Fruit fly (Drosophila melanogaster): ENCODE measurements around the gene Jon66Cii.

Jon66Cii gene

DNA sequence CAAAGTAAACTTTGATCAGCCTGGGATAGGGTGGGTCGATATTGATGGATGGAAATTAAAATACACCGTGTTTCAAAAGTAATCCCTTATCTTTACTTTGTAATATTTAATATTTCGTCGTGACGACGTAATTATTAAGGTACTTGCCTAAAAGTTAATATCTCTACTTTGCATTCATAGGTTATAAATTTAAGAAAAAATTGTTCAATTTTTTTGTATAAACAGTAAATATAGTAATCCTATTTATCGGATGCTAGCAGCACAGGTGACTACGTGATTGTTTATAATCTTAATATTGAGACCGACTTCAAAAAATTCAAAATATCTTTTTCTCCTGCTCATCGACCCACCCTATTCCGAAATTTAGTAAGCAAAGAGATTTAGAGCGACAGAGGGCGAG is 35.3 kb downstream of the Jon66Cii start:
- TF ChIP-seq CG7101 (tag; optimal IDR thresholded peaks at IDR 0.05) (peak; percentile 37), CG33017 (tag; optimal IDR thresholded peaks at IDR 0.05) (peak; percentile 8), CG5204 (GFP tag; optimal IDR thresholded peaks at IDR 0.05) (no peak), bab1 (GFP tag; optimal IDR thresholded peaks at IDR 0.05) (peak; percentile 52), CG12768 (GFP tag; optimal IDR thresholded peaks at IDR 0.05) (peak; percentile 7), CG11617 (GFP tag; optimal IDR thresholded peaks at IDR 0.05) (peak; percentile 65), CG14711 (tag; optimal IDR thresholded peaks at IDR 0.05) (peak; percentile 38), CG7045 (GFP tag; optimal IDR thresholded peaks at IDR 0.05) (peak; percentile 6), pad (GFP tag; optimal IDR thresholded peaks at IDR 0.05) (no peak)

DNA sequence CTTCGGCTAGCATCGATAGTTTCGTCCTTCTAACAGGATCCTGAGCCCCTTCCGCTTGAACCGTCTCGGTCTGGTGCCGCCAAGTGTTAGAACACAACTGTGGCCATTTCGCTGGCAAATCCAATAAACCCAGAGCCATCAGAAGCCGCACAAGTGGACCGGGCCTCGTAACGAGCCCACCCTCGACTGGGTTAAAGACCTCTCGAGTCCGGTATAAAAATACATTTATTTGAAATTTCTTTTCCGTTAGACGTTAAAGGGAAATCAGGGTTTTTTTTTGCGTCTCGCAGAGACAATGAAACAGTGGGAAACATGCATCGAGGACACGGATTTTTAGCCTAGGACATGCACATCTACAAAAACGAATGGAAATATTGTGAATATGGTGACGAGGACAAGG is 37.3 kb downstream of the Jon66Cii start, which contains the start of gene Culd:
TSS of gene Culd (minus strand) at position 101 of the 400 bp plus-strand sequence.
- TF ChIP-seq CG1620 (GFP tag; optimal IDR thresholded peaks at IDR 0.05) (no peak), bab1 (GFP tag; optimal IDR thresholded peaks at IDR 0.05) (no peak), Hr96 (GFP tag; optimal IDR thresholded peaks at IDR 0.05) (no peak), pad (GFP tag; optimal IDR thresholded peaks at IDR 0.05) (no peak), CG7045 (GFP tag; optimal IDR thresholded peaks at IDR 0.05) (no peak), cnc (optimal IDR thresholded peaks at IDR 0.05) (no peak), CG5204 (GFP tag; optimal IDR thresholded peaks at IDR 0.05) (no peak), CG33017 (tag; optimal IDR thresholded peaks at IDR 0.05) (no peak), Mnt (GFP tag; optimal IDR thresholded peaks at IDR 0.05) (no peak), CG14711 (tag; optimal IDR thresholded peaks at IDR 0.05) (no peak), Crg-1 (GFP tag; optimal IDR thresholded peaks at IDR 0.05) (no peak)

- TF ChIP-seq CG7101 (tag; optimal IDR thresholded peaks at IDR 0.05) (peak; percentile 16), Crg-1 (GFP tag; optimal IDR thresholded peaks at IDR 0.05) (no peak)
Observed at dm6 chr3L:8347346-8347745, 46.1 kb downstream of the Jon66Cii start.

DNA sequence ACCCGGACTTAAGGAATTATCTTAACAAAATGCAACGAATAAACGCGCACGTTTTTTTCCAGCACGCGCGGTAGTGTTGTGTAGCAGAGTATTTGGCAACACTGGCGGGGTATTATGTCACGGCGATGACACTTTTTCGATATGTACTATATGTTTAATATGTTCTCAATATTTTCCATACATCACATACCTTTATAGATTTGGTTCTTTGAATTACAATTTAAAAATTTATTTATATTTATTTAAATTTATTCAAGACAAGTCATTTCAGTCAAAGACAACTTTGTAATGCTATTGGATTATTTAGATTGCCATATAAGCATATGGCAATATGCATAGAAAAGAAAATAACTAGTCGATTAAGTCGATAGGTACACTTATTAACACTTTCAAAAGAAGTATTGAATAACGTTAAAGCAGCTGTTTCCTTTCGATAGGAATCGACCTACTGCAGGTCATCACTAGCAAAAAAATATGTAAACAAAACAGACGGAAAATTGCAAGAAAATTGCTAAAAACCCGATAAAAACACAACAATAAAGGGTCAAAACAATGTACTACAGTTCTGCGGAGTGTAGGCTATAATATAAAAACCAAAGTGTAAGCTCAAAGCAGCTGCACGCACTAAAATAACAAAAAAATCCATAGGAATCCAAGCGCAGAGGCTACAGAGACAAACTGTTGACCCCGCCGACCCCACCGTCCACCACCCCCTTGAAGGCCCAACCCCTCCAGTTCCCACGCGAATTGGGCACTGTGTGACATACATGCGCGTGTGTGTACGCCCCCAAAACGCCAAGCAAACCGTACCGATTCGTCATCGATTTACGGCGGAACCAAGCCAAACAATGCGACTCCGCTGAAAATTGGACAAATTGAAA is 47.1 kb downstream of the Jon66Cii start, which contains the start of the genes CG7182 and GAPcenA:
TSS of gene CG7182 (minus strand) at position 283 of the 881 bp plus-strand sequence.
TSS of gene GAPcenA (plus strand) at position 462 of the 881 bp plus-strand sequence.
- TF ChIP-seq Clk (GFP tag; optimal IDR thresholded peaks at IDR 0.05) (peak; percentile 56), CG11617 (GFP tag; optimal IDR thresholded peaks at IDR 0.05) (peak; percentile 88), CG7045 (GFP tag; optimal IDR thresholded peaks at IDR 0.05) (peak; percentile 80), ovo (GFP tag; optimal IDR thresholded peaks at IDR 0.05) (peak; percentile 50), cnc (optimal IDR thresholded peaks at IDR 0.05) (no peak), pad (GFP tag; optimal IDR thresholded peaks at IDR 0.05) (peak; percentile 81), CG1620 (GFP tag; optimal IDR thresholded peaks at IDR 0.05) (peak; percentile 79), CG33017 (tag; optimal IDR thresholded peaks at IDR 0.05) (peak; percentile 83), CG14711 (tag; optimal IDR thresholded peaks at IDR 0.05) (peak; percentile 89), CG5204 (GFP tag; optimal IDR thresholded peaks at IDR 0.05) (no peak), tj (GFP tag; optimal IDR thresholded peaks at IDR 0.05) (peak; percentile 62), CG7101 (tag; optimal IDR thresholded peaks at IDR 0.05) (peak; percentile 89), CG12768 (GFP tag; optimal IDR thresholded peaks at IDR 0.05) (peak; percentile 76), toe (GFP tag; optimal IDR thresholded peaks at IDR 0.05) (peak; percentile 77), bab1 (GFP tag; optimal IDR thresholded peaks at IDR 0.05) (peak; percentile 80), kay (GFP tag; ENCODE audit: borderline replicate concordance) (no peak), cic (GFP tag; optimal IDR thresholded peaks at IDR 0.05) (no peak), Crg-1 (GFP tag; optimal IDR thresholded peaks at IDR 0.05) (peak; percentile 68), Hr96 (GFP tag; optimal IDR thresholded peaks at IDR 0.05) (peak; percentile 65), Mnt (GFP tag; optimal IDR thresholded peaks at IDR 0.05) (peak; percentile 94)

DNA sequence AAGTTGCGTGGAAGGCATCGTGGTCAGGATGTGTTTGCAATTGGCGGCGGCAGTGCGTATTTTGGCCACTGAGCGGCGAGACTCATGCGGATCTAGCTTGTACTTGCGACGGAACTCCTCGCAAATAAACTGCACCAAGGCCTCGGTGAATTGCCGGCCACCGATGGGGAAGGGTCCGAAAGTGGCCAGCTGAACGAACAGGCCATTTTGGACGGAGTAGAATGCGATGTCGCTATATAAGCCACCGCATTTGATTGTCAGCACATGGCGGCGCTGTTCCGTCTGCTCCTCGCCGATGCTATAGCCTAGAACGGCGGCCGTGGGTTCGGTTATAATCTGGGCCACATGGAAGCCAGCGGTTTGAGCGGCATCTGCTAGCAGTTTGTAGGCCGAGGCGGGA is 48.3 kb downstream of the Jon66Cii start:
- TF ChIP-seq Crg-1 (GFP tag; optimal IDR thresholded peaks at IDR 0.05) (no peak), cic (GFP tag; optimal IDR thresholded peaks at IDR 0.05) (no peak), CG7101 (tag; optimal IDR thresholded peaks at IDR 0.05) (no peak), Clk (GFP tag; optimal IDR thresholded peaks at IDR 0.05) (no peak), bab1 (GFP tag; optimal IDR thresholded peaks at IDR 0.05) (no peak), Hr96 (GFP tag; optimal IDR thresholded peaks at IDR 0.05) (no peak), pad (GFP tag; optimal IDR thresholded peaks at IDR 0.05) (no peak), cnc (optimal IDR thresholded peaks at IDR 0.05) (no peak), Mnt (GFP tag; optimal IDR thresholded peaks at IDR 0.05) (no peak), CG11617 (GFP tag; optimal IDR thresholded peaks at IDR 0.05) (no peak), tj (GFP tag; optimal IDR thresholded peaks at IDR 0.05) (no peak), CG7045 (GFP tag; optimal IDR thresholded peaks at IDR 0.05) (no peak), CG1620 (GFP tag; optimal IDR thresholded peaks at IDR 0.05) (no peak), ovo (GFP tag; optimal IDR thresholded peaks at IDR 0.05) (no peak), kay (GFP tag; ENCODE audit: borderline replicate concordance) (no peak), CG5204 (GFP tag; optimal IDR thresholded peaks at IDR 0.05) (no peak)

Measured in whole organism, adult.